Worm (Caenorhabditis elegans): ENCODE measurements around the gene phg-1.

The phg-1 gene

ce11 chrII:10144092-10144491 lies 6.6 kb downstream of the phg-1 start, which contains the start of gene F27E5.3:
Gene F27E5.3, minus strand, starts transcription at chrII:10144192.
- TF ChIP-seq sup-37 (GFP tag; optimal IDR thresholded peaks at IDR 0.05) (no peak), nhr-71 (tag; optimal IDR thresholded peaks at IDR 0.05) (no peak), nhr-76 (tag; optimal IDR thresholded peaks at IDR 0.05) (no peak), zag-1 (tag; optimal IDR thresholded peaks at IDR 0.05) (no peak), pag-3 (tag; optimal IDR thresholded peaks at IDR 0.05; ENCODE audit: borderline replicate concordance, insufficient read depth) (no peak), ceh-90 (tag; optimal IDR thresholded peaks at IDR 0.05) (no peak), lin-13 (GFP tag; optimal IDR thresholded peaks at IDR 0.05) (no peak)

ce11 chrII:10146488-10146887 lies 9.0 kb downstream of the phg-1 start, which contains the start of gene pax-3:
Gene pax-3, plus strand, starts transcription at chrII:10146570.
- TF ChIP-seq lin-14 (GFP tag; optimal IDR thresholded peaks at IDR 0.05) (peak; percentile 12), nhr-12 (tag; optimal IDR thresholded peaks at IDR 0.05) (no peak), nhr-85 (tag) (peak; percentile 87), aly-2 (tag; optimal IDR thresholded peaks at IDR 0.05) (no peak), lsy-2 (tag; optimal IDR thresholded peaks at IDR 0.05) (peak in 1 of 2 experiments; percentile 69)

ce11 chrII:10147502-10147901 lies 10.0 kb downstream of the phg-1 start:
- TF ChIP-seq unc-130 (tag; optimal IDR thresholded peaks at IDR 0.05) (no peak), pqm-1 (tag; optimal IDR thresholded peaks at IDR 0.05) (no peak), nhr-85 (tag) (peak; percentile 64), fos-1 (tag; optimal IDR thresholded peaks at IDR 0.05) (no peak), efl-3 (GFP tag; optimal IDR thresholded peaks at IDR 0.05) (no peak), ama-1 (optimal IDR thresholded peaks at IDR 0.05) (no peak), lsy-2 (tag; optimal IDR thresholded peaks at IDR 0.05) (peak in 1 of 2 experiments; percentile 47), lin-13 (GFP tag; optimal IDR thresholded peaks at IDR 0.05) (no peak), egl-13 (tag; optimal IDR thresholded peaks at IDR 0.05) (no peak), vab-15 (tag; optimal IDR thresholded peaks at IDR 0.05) (peak; percentile 60), ztf-11 (tag; optimal IDR thresholded peaks at IDR 0.05) (no peak), efl-1 (optimal IDR thresholded peaks at IDR 0.05) (no peak), efl-1 (GFP tag; optimal IDR thresholded peaks at IDR 0.05 in 1 of 2) (peak in 1 of 2 experiments; percentile 49), tbx-2 (tag; optimal IDR thresholded peaks at IDR 0.05) (no peak), ceh-8 (GFP tag; optimal IDR thresholded peaks at IDR 0.05) (no peak), irx-1 (tag; optimal IDR thresholded peaks at IDR 0.05) (no peak), nhr-11 (tag; optimal IDR thresholded peaks at IDR 0.05) (no peak)

ce11 chrII:10155106-10155505 lies 17.6 kb downstream of the phg-1 start, which contains the start of gene nlp-63:
Gene nlp-63, plus strand, starts transcription at chrII:10155406.
- TF ChIP-seq nhr-237 (tag; optimal IDR thresholded peaks at IDR 0.05) (no peak), ztf-11 (tag; optimal IDR thresholded peaks at IDR 0.05) (no peak), dsc-1 (tag; optimal IDR thresholded peaks at IDR 0.05) (no peak), C16A3.4 (tag; optimal IDR thresholded peaks at IDR 0.05) (no peak), unc-98 (GFP tag; IDR thresholded peaks at IDR 0.05) (no peak), sptf-1 (tag; optimal IDR thresholded peaks at IDR 0.05) (no peak), unc-86 (tag; optimal IDR thresholded peaks at IDR 0.05) (no peak)

ce11 chrII:10162785-10163184 lies 25.3 kb downstream of the phg-1 start:
- TF ChIP-seq nhr-237 (tag; optimal IDR thresholded peaks at IDR 0.05): no peak
- peak; percentile 63 for TF ChIP-seq fkh-8 (tag; optimal IDR thresholded peaks at IDR 0.05)

- TF ChIP-seq skn-1 (tag; optimal IDR thresholded peaks at IDR 0.05) (no peak), jun-1 (tag; optimal IDR thresholded peaks at IDR 0.05) (no peak), swsn-7 (tag; optimal IDR thresholded peaks at IDR 0.05) (no peak), lin-13 (GFP tag; optimal IDR thresholded peaks at IDR 0.05) (no peak), unc-62 (GFP tag; optimal IDR thresholded peaks at IDR 0.05) (no peak), efl-1 (optimal IDR thresholded peaks at IDR 0.05) (no peak), efl-1 (GFP tag; optimal IDR thresholded peaks at IDR 0.05 in 1 of 2) (peak in 1 of 2 experiments; percentile 59), vab-15 (tag; optimal IDR thresholded peaks at IDR 0.05) (no peak), aha-1 (tag; optimal IDR thresholded peaks at IDR 0.05) (no peak)
Measured at ce11 chrII:10164137-10164536, 26.7 kb downstream of the phg-1 start.

Data from whole organism, L1 larva.